Worm (Caenorhabditis elegans) whole organism, L4/young adult: ENCODE measurements around the gene F20D1.22.

ENCODE experiments used
- W03F9.2 ChIP-seq: fragments of 150-350 bp; optimal IDR thresholded peaks from 2 replicates; lab custom pipeline; 2014; ENCODE audit warnings: missing biosample characterization, missing genetic modification characterization
- dao-5 ChIP-seq: sonication (generic microtip); optimal IDR thresholded peaks from 2 replicates; lab custom pipeline; 2016; ENCODE audit warnings: missing genotype, missing genetic modification characterization, moderate library complexity, missing compliant biosample characterization
- him-1 ChIP-seq: sonication (generic microtip); optimal IDR thresholded peaks from 2 replicates; lab custom pipeline; 2016; ENCODE audit warnings: missing genotype, missing genetic modification reagents, missing genetic modification characterization, missing compliant biosample characterization

- no peak for TF ChIP-seq him-1 (tag; lab: Kevin White, UChicago)
- no peak for TF ChIP-seq dao-5 (tag; lab: Kevin White, UChicago)
- TF ChIP-seq W03F9.2: no peak
Observed at ce11 chrX:14960841-14961240, 5.8 kb upstream of the F20D1.22 start.
